Fruit fly (Drosophila melanogaster): Measurements from ENCODE around the gene Hrs.
A peak's percentile ranks its signal among the peaks of the same experiment; 100 is the strongest.

Gene Hrs

DNA sequence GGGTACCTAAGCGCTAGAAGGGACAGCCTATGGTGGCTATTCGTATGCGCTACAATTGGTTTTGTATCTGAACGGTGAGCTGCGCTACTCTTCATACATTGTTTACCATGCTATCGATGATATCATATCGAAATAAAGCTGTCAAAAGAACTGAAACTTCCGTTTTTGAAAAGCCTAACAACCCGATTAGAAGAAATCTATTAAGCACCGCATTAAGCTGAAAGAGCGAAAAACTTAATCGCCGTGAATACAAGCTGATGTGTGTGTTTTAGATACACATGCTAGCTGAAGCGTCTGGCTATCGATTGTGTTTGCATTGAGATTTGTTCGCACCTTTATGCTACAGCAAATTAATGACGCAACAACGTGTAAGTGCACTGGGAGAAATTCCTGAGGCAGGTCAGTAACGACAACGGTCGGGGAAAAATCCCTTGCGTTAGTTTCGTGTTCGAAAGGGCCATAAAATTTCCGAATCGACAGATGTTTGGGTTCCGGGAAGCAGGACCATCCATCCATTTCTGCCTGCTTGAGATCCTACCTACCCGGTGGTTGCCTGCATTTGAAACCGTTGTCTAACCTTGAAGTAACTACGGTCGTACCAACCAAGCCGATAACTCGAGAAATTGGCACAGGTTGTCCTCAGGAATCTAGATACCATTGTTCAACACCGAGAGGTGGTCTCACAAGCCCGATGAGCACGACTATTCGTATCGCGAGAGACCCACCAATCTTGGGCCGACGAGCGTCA is 10.7 kb downstream of the Hrs start (continued):
- TF ChIP-seq Hr39 (GFP tag; optimal IDR thresholded peaks at IDR 0.05) (no peak), Hr38 (GFP tag; optimal IDR thresholded peaks at IDR 0.05) (no peak), Eip78C (GFP tag) (peak; percentile 90), fd85E (GFP tag; optimal IDR thresholded peaks at IDR 0.05) (no peak), dsx (GFP tag; optimal IDR thresholded peaks at IDR 0.05; ENCODE audit: poor library complexity, severe bottlenecking) (peak; percentile 75), spab (GFP tag; optimal IDR thresholded peaks at IDR 0.05) (no peak), topi (GFP tag; optimal IDR thresholded peaks at IDR 0.05) (no peak), Eip93F (GFP tag; optimal IDR thresholded peaks at IDR 0.05) (no peak), vri (GFP tag; optimal IDR thresholded peaks at IDR 0.05) (peak; percentile 15), Sox14 (GFP tag; optimal IDR thresholded peaks at IDR 0.05) (peak; percentile 47), CG10669 (GFP tag; optimal IDR thresholded peaks at IDR 0.05) (peak; percentile 6), dac (GFP tag; optimal IDR thresholded peaks at IDR 0.05) (peak; percentile 43), CG15336 (GFP tag; IDR thresholded peaks at IDR 0.05) (no peak), Gug (GFP tag; IDR thresholded peaks at IDR 0.05) (no peak), Sox15 (GFP tag; optimal IDR thresholded peaks at IDR 0.05) (no peak), CG6792 (GFP tag; optimal IDR thresholded peaks at IDR 0.05) (peak; percentile 40), CG34406 (GFP tag; optimal IDR thresholded peaks at IDR 0.05) (peak; percentile 29), eg (GFP tag; IDR thresholded peaks at IDR 0.05) (no peak), CG8119 (GFP tag; IDR thresholded peaks at IDR 0.05) (no peak), Hr4 (GFP tag; optimal IDR thresholded peaks at IDR 0.05) (peak; percentile 56), CG31627 (GFP tag; optimal IDR thresholded peaks at IDR 0.05) (peak; percentile 15), Blimp-1 (GFP tag; optimal IDR thresholded peaks at IDR 0.05) (no peak), CG32006 (GFP tag; optimal IDR thresholded peaks at IDR 0.05) (peak; percentile 72), CG11902 (GFP tag; optimal IDR thresholded peaks at IDR 0.05) (no peak), CG1621 (tag; optimal IDR thresholded peaks at IDR 0.05) (peak; percentile 35), pdm3 (GFP tag; optimal IDR thresholded peaks at IDR 0.05) (peak; percentile 56), net (GFP tag; optimal IDR thresholded peaks at IDR 0.05) (peak; percentile 51)

DNA sequence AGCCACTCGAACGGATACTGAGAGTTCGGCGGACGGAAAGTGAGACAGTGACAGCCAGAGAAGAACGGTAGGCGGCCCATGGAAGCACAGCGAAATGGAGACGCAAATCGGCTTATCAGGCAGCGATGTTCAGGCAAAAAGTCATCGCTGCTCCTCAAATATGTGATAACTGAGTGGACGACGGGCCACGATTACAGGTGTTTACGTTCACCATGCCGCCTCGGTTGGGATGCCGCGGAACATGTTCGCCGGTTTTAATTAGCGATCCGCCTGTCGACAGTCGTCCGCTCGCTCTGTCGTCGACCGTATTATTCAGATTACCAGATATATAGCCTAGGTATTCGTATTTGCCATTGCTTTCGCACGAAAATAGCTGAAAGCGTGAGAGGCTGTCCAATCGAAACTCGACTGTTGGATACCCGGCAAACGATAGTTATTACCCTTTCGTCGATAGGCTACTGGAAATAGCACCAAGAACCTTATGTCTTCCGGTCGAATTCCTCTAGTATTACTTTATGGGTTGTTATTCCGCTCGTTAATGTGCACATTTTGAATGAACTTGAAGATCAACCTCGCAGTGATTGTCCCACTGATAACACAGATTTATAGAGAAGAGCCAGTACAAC is 11.4 kb downstream of the Hrs start:
- no peak for TF ChIP-seq Met (GFP tag; optimal IDR thresholded peaks at IDR 0.05)
- TF ChIP-seq topi (GFP tag; optimal IDR thresholded peaks at IDR 0.05), result no peak
- TF ChIP-seq ss (GFP tag; optimal IDR thresholded peaks at IDR 0.05), result peak in 1 of 2 experiments; percentile 34
- TF ChIP-seq CG4318 (GFP tag; optimal IDR thresholded peaks at IDR 0.05), result no peak
- TF ChIP-seq CG8319 (GFP tag; optimal IDR thresholded peaks at IDR 0.05), result no peak
- peak; percentile 29 for TF ChIP-seq fkh (GFP tag; optimal IDR thresholded peaks at IDR 0.05)
- TF ChIP-seq Eip93F (GFP tag; optimal IDR thresholded peaks at IDR 0.05), result peak; percentile 28
- TF ChIP-seq vri (GFP tag; optimal IDR thresholded peaks at IDR 0.05), result peak; percentile 86
- peak; percentile 69 for TF ChIP-seq svp (GFP tag)
- TF ChIP-seq achi (GFP tag; optimal IDR thresholded peaks at IDR 0.05), result no peak
- TF ChIP-seq Eip75B (GFP tag; optimal IDR thresholded peaks at IDR 0.05), result no peak
- TF ChIP-seq Smox (GFP tag; optimal IDR thresholded peaks at IDR 0.05), result no peak
- no peak for TF ChIP-seq CG3919 (GFP tag; optimal IDR thresholded peaks at IDR 0.05)
- no peak for TF ChIP-seq Gug (GFP tag; IDR thresholded peaks at IDR 0.05)
- TF ChIP-seq cyc (GFP tag; optimal IDR thresholded peaks at IDR 0.05), result no peak
- no peak for TF ChIP-seq CG3032 (tag; optimal IDR thresholded peaks at IDR 0.05)
